Fruit fly (Drosophila melanogaster) whole organism, adult: ENCODE measurements around the gene HGTX.

Experiments
- CG7045 ChIP-seq: fragments of 200-800 bp; sonication (Bioruptor generic); optimal IDR thresholded peaks from 2 replicates; lab custom pipeline; 2017; ENCODE audit warnings: missing biosample characterization, mild to moderate bottlenecking, missing genetic modification characterization
- tj ChIP-seq: fragments of 200-800 bp; sonication (Bioruptor generic); optimal IDR thresholded peaks from 3 replicates; lab custom pipeline; 2017; ENCODE audit warnings: missing biosample characterization, mild to moderate bottlenecking, missing genetic modification characterization, moderate library complexity

- no peak for TF ChIP-seq CG7045 (GFP tag; lab: Kevin White, UChicago)
- TF ChIP-seq tj, result no peak
Observed at dm6 chr3L:14622457-14622899, 23.1 kb upstream of the HGTX start, which contains the start of gene CG9628.
